Worm (Caenorhabditis elegans) whole organism, L1 larva: Measurements from ENCODE around the gene coa-4.

Experiments
- alr-1 ChIP-seq: fragments of 200-800 bp; sonication (Bioruptor generic); optimal IDR thresholded peaks from 2 replicates; lab custom pipeline; 2018; ENCODE audit warnings: borderline replicate concordance, mild to moderate bottlenecking, missing genetic modification characterization, missing compliant biosample characterization
- ama-1 ChIP-seq: fragments of 150-350 bp; optimal IDR thresholded peaks from 2 replicates; lab custom pipeline; 2014
- ceh-8 ChIP-seq: fragments of 200-800 bp; sonication (Bioruptor generic); optimal IDR thresholded peaks from 2 replicates; lab custom pipeline; 2018; ENCODE audit warnings: mild to moderate bottlenecking, missing genetic modification characterization, moderate library complexity, missing compliant biosample characterization
- lin-13 ChIP-seq: fragments of 150-350 bp; optimal IDR thresholded peaks from 2 replicates; lab custom pipeline; 2014; ENCODE audit warnings: missing biosample characterization, missing genetic modification reagents, missing genetic modification characterization
- nhr-237 ChIP-seq: fragments of 150-350 bp; optimal IDR thresholded peaks from 2 replicates; lab custom pipeline; 2014; ENCODE audit warnings: missing biosample characterization, missing genetic modification characterization
- pqm-1 ChIP-seq: sonication (generic microtip); optimal IDR thresholded peaks from 3 replicates; lab custom pipeline; 2017; ENCODE audit warnings: missing biosample characterization, missing genetic modification characterization
- skn-1 ChIP-seq: fragments of 150-350 bp; optimal IDR thresholded peaks from 2 replicates; lab custom pipeline; 2014; ENCODE audit warnings: missing biosample characterization, missing genetic modification characterization
- snu-23 ChIP-seq: sonication (generic microtip); optimal IDR thresholded peaks from 2 replicates; lab custom pipeline; 2016; ENCODE audit warnings: missing genetic modification characterization, missing compliant biosample characterization
- tlp-1 ChIP-seq: fragments of 150-350 bp; optimal IDR thresholded peaks from 2 replicates; lab custom pipeline; 2014; ENCODE audit warnings: missing biosample characterization, missing genetic modification characterization
- unc-62 ChIP-seq: fragments of 150-350 bp; optimal IDR thresholded peaks from 2 replicates; lab custom pipeline; 2014; ENCODE audit warnings: missing biosample characterization, missing genetic modification reagents, missing genetic modification characterization
- zag-1 ChIP-seq: fragments of 150-350 bp; optimal IDR thresholded peaks from 2 replicates; lab custom pipeline; 2014; ENCODE audit warnings: missing biosample characterization, missing genetic modification characterization
- zip-4 ChIP-seq: fragments of 200-800 bp; sonication (Bioruptor generic); optimal IDR thresholded peaks from 2 replicates; lab custom pipeline; 2018; ENCODE audit warnings: mild to moderate bottlenecking, missing genetic modification characterization, moderate library complexity, missing compliant biosample characterization
- ztf-11 ChIP-seq, 2 experiments: sonication (generic microtip); optimal IDR thresholded peaks; 2 replicates each; lab custom pipeline; 2016 to 2017; ENCODE audit warnings: missing genetic modification characterization in 2 of 2, missing biosample characterization in 1 of 2, missing compliant biosample characterization in 1 of 2
- ztf-4 ChIP-seq: fragments of 150-350 bp; optimal IDR thresholded peaks from 2 replicates; lab custom pipeline; 2014; ENCODE audit warnings: missing biosample characterization, missing genetic modification characterization

DNA sequence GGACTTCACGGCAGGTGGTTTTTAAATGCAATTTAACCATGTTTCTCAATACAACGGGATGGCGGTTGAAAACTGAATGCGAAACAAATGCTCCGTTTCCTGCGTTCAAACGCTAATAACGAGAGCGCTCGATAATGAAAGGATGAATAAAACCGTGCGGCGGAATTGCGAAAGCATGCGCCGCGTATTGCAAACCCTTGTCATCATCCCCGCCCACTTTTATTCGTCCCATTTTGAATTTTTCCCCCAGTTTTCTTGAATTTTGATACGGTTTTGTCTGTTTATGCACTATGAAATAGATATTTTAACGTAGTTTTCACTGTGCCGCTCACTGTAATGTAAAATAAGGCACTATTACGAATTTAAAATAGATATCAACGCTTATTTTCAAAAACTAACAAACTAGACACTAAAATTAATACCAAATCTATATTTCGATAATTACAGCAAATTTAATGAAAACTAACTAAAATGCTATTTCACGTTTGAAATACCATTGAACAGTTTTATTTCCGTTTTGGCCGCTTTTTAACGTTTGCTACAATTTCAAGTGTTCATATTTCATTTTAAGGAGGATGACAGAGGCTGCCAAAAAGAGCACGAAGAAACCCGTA, 19.2 kb downstream of the coa-4 start, which contains the start of the genes F49C12.9 and rpn-7:
- TF ChIP-seq ztf-4 (tag; lab: Kevin White, UChicago), result no peak
- TF ChIP-seq lin-13, result no peak
- no peak for TF ChIP-seq ceh-8
- TF ChIP-seq ama-1 (lab: Kevin White, UChicago), result no peak
- no peak for TF ChIP-seq zip-4 (GFP tag; lab: Kevin White, UChicago)
- no peak for TF ChIP-seq zag-1 (tag; lab: Kevin White, UChicago)
- TF ChIP-seq snu-23 (GFP tag; lab: Kevin White, UChicago), result peak; percentile 47
- TF ChIP-seq tlp-1 (tag; lab: Kevin White, UChicago), result no peak
- no peak for TF ChIP-seq pqm-1 (tag; lab: Kevin White, UChicago)
- no peak for TF ChIP-seq ztf-11 (tag; optimal IDR thresholded peaks at IDR 0.05; lab: Kevin White, UChicago)
- no peak for TF ChIP-seq nhr-237 (tag; lab: Kevin White, UChicago)
- no peak for TF ChIP-seq unc-62 (GFP tag; lab: Kevin White, UChicago)
- peak; percentile 98 for TF ChIP-seq skn-1 (tag; lab: Kevin White, UChicago)
- TF ChIP-seq alr-1 (tag; lab: Kevin White, UChicago), result no peak
